Fruit fly (Drosophila melanogaster) whole organism: Measurements from ENCODE around the gene Cyp313a3.

ENCODE experiments used
- CG8478 ChIP-seq: fragments of >200 bp; optimal IDR thresholded peaks from 2 replicates; lab custom pipeline; 2018; ENCODE audit warnings: inconsistent platforms
- Dll ChIP-seq: fragments of >200 bp; optimal IDR thresholded peaks from 2 replicates; lab custom pipeline; 2017
- EcR ChIP-seq, 2 experiments: fragments of >200 bp; optimal IDR thresholded peaks; 2 replicates each; lab custom pipeline; 2017; ENCODE audit warnings: missing biosample characterization in 2 of 2, missing genetic modification characterization in 2 of 2, missing genetic modification reagents in 2 of 2
- pan ChIP-seq: fragments of >200 bp; optimal IDR thresholded peaks from 2 replicates; lab custom pipeline; 2017
- psq ChIP-seq: fragments of >200 bp; optimal IDR thresholded peaks from 2 replicates; lab custom pipeline; 2017
- usp ChIP-seq: fragments of >200 bp; optimal IDR thresholded peaks from 2 replicates; lab custom pipeline; 2017; ENCODE audit warnings: missing biosample characterization, missing genetic modification characterization, mixed read lengths

Gene Cyp313a3

dm6 chr3R:12239166-12239565 is at the start of gene Cyp313a3:
Gene Cyp313a3, minus strand, starts transcription at chr3R:12239266.
- TF ChIP-seq Dll (lab: Kevin White, UChicago), result no peak
- TF ChIP-seq usp (GFP tag; lab: Kevin White, UChicago), result no peak

- TF ChIP-seq EcR (GFP tag; optimal IDR thresholded peaks at IDR 0.05; lab: Kevin White, UChicago) (no peak), Dll (lab: Kevin White, UChicago) (no peak), usp (GFP tag; lab: Kevin White, UChicago) (no peak), pan (no peak), psq (lab: Kevin White, UChicago) (no peak), CG8478 (lab: Kevin White, UChicago) (no peak)
Measured at dm6 chr3R:12285589-12285988, 46.5 kb upstream of the Cyp313a3 start.

- TF ChIP-seq pan, result no peak
- peak; percentile 85 for TF ChIP-seq CG8478 (lab: Kevin White, UChicago)
- peak; percentile 47 for TF ChIP-seq Dll (lab: Kevin White, UChicago)
- peak in 1 of 2 experiments; percentile 61 for TF ChIP-seq EcR (GFP tag; optimal IDR thresholded peaks at IDR 0.05; lab: Kevin White, UChicago)
Measured at dm6 chr3R:12280729-12281342, 41.8 kb upstream of the Cyp313a3 start.

DNA sequence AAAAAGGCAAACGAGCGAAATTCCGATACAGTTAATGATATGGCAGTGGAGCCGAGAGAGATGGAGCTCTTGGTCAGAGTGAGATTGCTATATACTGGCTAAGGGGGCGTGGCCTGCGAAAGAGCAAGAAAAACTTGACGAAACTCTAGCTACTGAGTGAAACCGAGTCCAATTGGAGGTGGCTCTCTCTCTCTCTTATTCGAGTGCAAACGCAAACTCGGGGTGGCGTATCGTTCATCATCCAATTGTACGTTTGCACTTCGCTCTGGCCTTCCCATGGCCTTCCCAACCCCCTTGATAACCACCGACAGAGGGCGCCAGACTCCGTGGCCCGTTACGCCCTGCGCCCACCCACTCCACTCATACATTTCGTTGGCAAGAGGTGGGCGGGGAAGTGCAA is 40.0 kb upstream of the Cyp313a3 start:
- peak; percentile 36 for TF ChIP-seq CG8478 (lab: Kevin White, UChicago)
- no peak for TF ChIP-seq pan
- no peak for TF ChIP-seq usp (GFP tag; lab: Kevin White, UChicago)
- no peak for TF ChIP-seq psq (lab: Kevin White, UChicago)
- no peak for TF ChIP-seq Dll (lab: Kevin White, UChicago)
- TF ChIP-seq EcR (GFP tag; optimal IDR thresholded peaks at IDR 0.05; lab: Kevin White, UChicago), result no peak

DNA sequence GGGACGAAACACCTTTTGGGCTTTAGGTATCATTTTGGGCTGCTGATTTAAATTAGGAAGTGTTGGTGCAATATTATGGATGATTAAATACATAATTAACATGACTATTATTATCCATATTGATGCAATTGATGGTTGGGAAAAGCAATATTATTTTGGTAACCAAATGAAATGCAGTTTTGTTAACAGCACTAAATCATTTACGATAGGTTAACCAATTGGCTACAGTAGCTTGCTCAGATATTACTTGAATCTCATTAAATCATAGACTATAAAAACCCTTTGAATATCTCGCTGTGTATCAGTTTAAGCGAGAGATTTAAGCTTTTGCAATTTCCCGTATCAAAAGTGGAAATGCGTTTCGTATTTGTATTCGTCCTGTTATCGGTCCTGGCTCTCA is 33.8 kb upstream of the Cyp313a3 start, which contains the start of gene Sfp87B:
Gene Sfp87B (plus strand): TSS at position 301 of the 400 bp plus-strand sequence.
- no peak for TF ChIP-seq psq (lab: Kevin White, UChicago)
- TF ChIP-seq CG8478 (lab: Kevin White, UChicago), result no peak
- TF ChIP-seq EcR (GFP tag; optimal IDR thresholded peaks at IDR 0.05; lab: Kevin White, UChicago), result no peak
- TF ChIP-seq pan, result no peak
- TF ChIP-seq Dll (lab: Kevin White, UChicago), result no peak
- no peak for TF ChIP-seq usp (GFP tag; lab: Kevin White, UChicago)

DNA sequence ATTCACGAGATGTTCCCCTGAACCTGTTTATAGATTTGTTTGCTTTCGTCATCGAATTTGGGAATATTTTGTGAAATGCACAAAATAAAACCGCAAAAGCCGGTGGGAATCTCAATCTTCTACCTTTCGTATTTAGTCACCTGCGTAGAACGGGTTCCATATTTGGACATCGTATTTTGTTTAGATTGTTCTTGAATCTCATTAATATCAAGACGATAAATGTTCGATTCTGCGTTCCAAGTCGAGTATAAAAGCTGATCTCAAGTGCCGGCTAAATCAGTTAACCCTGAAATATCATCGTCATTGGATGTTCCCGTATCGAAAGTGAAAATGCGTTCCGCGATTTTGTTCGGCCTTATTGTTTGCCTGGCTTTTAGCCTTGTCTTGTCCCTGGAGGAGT is 31.5 kb upstream of the Cyp313a3 start, which contains the start of gene CG17738:
Gene CG17738 (plus strand): TSS at position 301 of the 400 bp plus-strand sequence.
- TF ChIP-seq EcR (GFP tag; optimal IDR thresholded peaks at IDR 0.05; lab: Kevin White, UChicago), result no peak
- TF ChIP-seq usp (GFP tag; lab: Kevin White, UChicago), result no peak
- no peak for TF ChIP-seq CG8478 (lab: Kevin White, UChicago)
- no peak for TF ChIP-seq psq (lab: Kevin White, UChicago)
- no peak for TF ChIP-seq Dll (lab: Kevin White, UChicago)
- TF ChIP-seq pan, result no peak

DNA sequence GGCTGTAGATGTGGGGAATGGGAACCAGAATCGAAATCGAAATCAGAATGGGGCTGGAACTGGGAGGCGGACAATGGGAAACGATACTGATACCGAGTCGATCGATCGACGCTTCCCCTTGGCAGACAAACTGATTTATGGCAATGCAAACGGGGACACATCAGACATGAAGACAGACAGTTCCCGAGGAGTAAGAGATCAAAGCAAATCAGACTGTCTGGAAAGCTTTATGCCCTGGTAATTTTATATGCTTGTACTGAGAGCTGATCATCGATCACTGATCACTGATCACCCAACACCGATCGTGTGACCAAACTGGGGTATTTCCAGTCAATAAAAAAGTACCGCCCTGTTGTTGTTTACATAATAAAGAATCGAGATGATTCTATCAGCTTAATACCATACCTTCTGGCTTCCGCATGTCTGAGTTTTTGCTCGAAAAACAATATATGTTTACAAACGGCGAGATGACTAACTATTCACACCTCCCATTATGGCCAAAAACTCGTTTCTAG is 30.9 kb upstream of the Cyp313a3 start:
- TF ChIP-seq usp (GFP tag; lab: Kevin White, UChicago), result no peak
- no peak for TF ChIP-seq pan
- TF ChIP-seq EcR (GFP tag; optimal IDR thresholded peaks at IDR 0.05; lab: Kevin White, UChicago), result no peak
- no peak for TF ChIP-seq CG8478 (lab: Kevin White, UChicago)
- no peak for TF ChIP-seq psq (lab: Kevin White, UChicago)
- TF ChIP-seq Dll (lab: Kevin White, UChicago), result no peak

dm6 chr3R:12260669-12261068 is 21.6 kb upstream of the Cyp313a3 start, which contains the start of gene CG44038:
Gene CG44038, plus strand, starts transcription at chr3R:12260969.
- no peak for TF ChIP-seq CG8478 (lab: Kevin White, UChicago)

- TF ChIP-seq EcR (GFP tag; optimal IDR thresholded peaks at IDR 0.05; lab: Kevin White, UChicago) (no peak), pan (no peak), Dll (lab: Kevin White, UChicago) (no peak), usp (GFP tag; lab: Kevin White, UChicago) (no peak), CG8478 (lab: Kevin White, UChicago) (no peak), psq (lab: Kevin White, UChicago) (no peak)
Measured at dm6 chr3R:12259819-12260218, 20.8 kb upstream of the Cyp313a3 start.

DNA sequence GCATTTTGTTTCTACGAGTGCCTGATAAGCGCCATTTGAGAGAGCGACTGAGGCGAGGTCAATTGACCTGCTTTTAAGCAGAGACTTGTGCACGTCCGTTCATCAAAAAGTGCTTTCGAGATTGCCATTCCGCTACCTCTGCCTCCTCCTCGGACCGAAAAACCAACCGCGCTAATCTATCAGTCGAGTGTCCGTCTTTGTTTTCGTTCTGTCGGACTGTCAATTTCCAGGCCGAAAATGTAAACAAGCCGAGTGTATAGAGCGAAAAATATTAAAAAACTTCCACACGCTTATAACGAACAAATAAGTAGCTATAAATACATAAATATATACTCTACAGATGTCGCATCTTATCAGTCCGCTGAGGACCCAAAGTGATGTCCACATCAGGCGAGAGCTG is 19.9 kb upstream of the Cyp313a3 start:
- TF ChIP-seq Dll (lab: Kevin White, UChicago) (no peak), psq (lab: Kevin White, UChicago) (no peak), CG8478 (lab: Kevin White, UChicago) (no peak), usp (GFP tag; lab: Kevin White, UChicago) (no peak), EcR (GFP tag; optimal IDR thresholded peaks at IDR 0.05; lab: Kevin White, UChicago) (no peak), pan (no peak)

DNA sequence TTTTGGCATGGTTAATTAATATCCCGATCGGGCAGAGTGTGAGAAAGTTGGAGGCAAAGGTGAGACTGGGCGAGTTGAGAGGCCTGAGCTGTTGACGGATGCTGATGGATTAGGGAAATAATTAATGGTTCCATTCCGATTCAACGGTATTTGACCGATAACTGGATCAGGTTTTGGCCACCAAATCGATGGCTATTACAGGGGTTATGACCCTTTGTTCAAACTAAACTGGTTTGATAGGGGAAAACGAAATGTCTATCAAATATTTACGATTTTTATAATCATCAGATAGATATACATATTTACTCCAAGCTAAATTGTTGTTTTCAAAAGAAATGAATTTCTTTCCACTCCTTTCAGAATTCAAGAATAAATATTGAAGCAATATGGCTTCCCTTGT is 19.4 kb upstream of the Cyp313a3 start, which contains the start of the genes CG44037 and svp:
Gene CG44037 (plus strand): TSS at position 301 of the 400 bp plus-strand sequence.
Gene svp (plus strand): TSS at position 301 of the 400 bp plus-strand sequence.
- no peak for TF ChIP-seq usp (GFP tag; lab: Kevin White, UChicago)
- no peak for TF ChIP-seq psq (lab: Kevin White, UChicago)
- no peak for TF ChIP-seq EcR (GFP tag; optimal IDR thresholded peaks at IDR 0.05; lab: Kevin White, UChicago)
- no peak for TF ChIP-seq CG8478 (lab: Kevin White, UChicago)
- no peak for TF ChIP-seq Dll (lab: Kevin White, UChicago)
- TF ChIP-seq pan, result no peak

dm6 chr3R:12253887-12254286 is 14.8 kb upstream of the Cyp313a3 start, which contains the start of gene CG3942:
Gene CG3942, plus strand, starts transcription at chr3R:12254187.
- no peak for TF ChIP-seq EcR (GFP tag; optimal IDR thresholded peaks at IDR 0.05; lab: Kevin White, UChicago)
- TF ChIP-seq pan, result no peak
- no peak for TF ChIP-seq usp (GFP tag; lab: Kevin White, UChicago)
- TF ChIP-seq Dll (lab: Kevin White, UChicago), result no peak
- TF ChIP-seq CG8478 (lab: Kevin White, UChicago), result no peak
- no peak for TF ChIP-seq psq (lab: Kevin White, UChicago)
